Fruit fly (Drosophila melanogaster): Measurements from ENCODE around the gene CG2150.

Gene CG2150

dm6 chr3R:31721958-31722357, 42.6 kb downstream of the CG2150 start (continued):
- TF ChIP-seq MTF-1 (GFP tag; optimal IDR thresholded peaks at IDR 0.05; ENCODE audit: borderline replicate concordance) (no peak), oc (tag; optimal IDR thresholded peaks at IDR 0.05) (peak; percentile 23), tup (GFP tag; optimal IDR thresholded peaks at IDR 0.05) (no peak), CG6854 (GFP tag; optimal IDR thresholded peaks at IDR 0.05) (no peak), klu (GFP tag; IDR thresholded peaks at IDR 0.05) (0 out of 2 replicates have a peak, but pooled peaks have one; percentile 8), CG32532 (GFP tag; IDR thresholded peaks at IDR 0.05) (peak; percentile 29; the same call in 1 of the 2 replicates), CG4424 (GFP tag; optimal IDR thresholded peaks at IDR 0.05) (no peak), CG16863 (GFP tag; optimal IDR thresholded peaks at IDR 0.05) (no peak), Dip2 (GFP tag; IDR thresholded peaks at IDR 0.05) (no peak), pfk (GFP tag; optimal IDR thresholded peaks at IDR 0.05) (no peak), Trl (optimal IDR thresholded peaks at IDR 0.05) (peak; percentile 48 to 57), Trl (GFP tag; optimal IDR thresholded peaks at IDR 0.05) (no peak), C15 (GFP tag; IDR thresholded peaks at IDR 0.05) (no peak), Adf1 (GFP tag; IDR thresholded peaks at IDR 0.05) (peak; percentile 44; the same call in 1 of the 2 replicates), CG30431 (GFP tag; optimal IDR thresholded peaks at IDR 0.05) (no peak), CG13624 (GFP tag; optimal IDR thresholded peaks at IDR 0.05) (no peak), crol (GFP tag; IDR thresholded peaks at IDR 0.05) (peak; percentile 92), PHDP (tag; optimal IDR thresholded peaks at IDR 0.05) (peak; percentile 13), CG13775 (GFP tag; optimal IDR thresholded peaks at IDR 0.05) (no peak), stc (GFP tag; IDR thresholded peaks at IDR 0.05) (no peak; the same call in 1 of the 2 replicates), CG3163 (GFP tag; optimal IDR thresholded peaks at IDR 0.05) (no peak), tgo (GFP tag; IDR thresholded peaks at IDR 0.05) (0 out of 3 replicates have a peak, but pooled peaks have one; percentile 13), Hr78 (GFP tag; optimal IDR thresholded peaks at IDR 0.05) (no peak), CG34224 (GFP tag; IDR thresholded peaks at IDR 0.05; ENCODE audit: partially characterized antibody) (peak; percentile 27; the same call in 1 of the 3 replicates), CG17829 (tag; optimal IDR thresholded peaks at IDR 0.05) (no peak), sob (GFP tag; IDR thresholded peaks at IDR 0.05) (0 out of 2 replicates have a peak, but pooled peaks have one; percentile 23), Hr51 (GFP tag; optimal IDR thresholded peaks at IDR 0.05) (no peak), CG15269 (tag; optimal IDR thresholded peaks at IDR 0.05) (peak; percentile 13), CG12942 (GFP tag; optimal IDR thresholded peaks at IDR 0.05) (no peak), CG12769 (tag; optimal IDR thresholded peaks at IDR 0.05) (peak; percentile 82), HHEX (GFP tag; optimal IDR thresholded peaks at IDR 0.05) (no peak), CG11560 (tag; IDR thresholded peaks at IDR 0.05) (no peak), CG18599 (GFP tag; optimal IDR thresholded peaks at IDR 0.05) (peak; percentile 8), Camta (GFP tag; optimal IDR thresholded peaks at IDR 0.05) (no peak), kay (GFP tag; optimal IDR thresholded peaks at IDR 0.05) (peak; percentile 12), CG4328 (GFP tag; optimal IDR thresholded peaks at IDR 0.05) (no peak), Lhr (GFP tag; optimal IDR thresholded peaks at IDR 0.05) (no peak), CG14965 (GFP tag; optimal IDR thresholded peaks at IDR 0.05; ENCODE audit: borderline replicate concordance) (no peak), Spps (tag; optimal IDR thresholded peaks at IDR 0.05) (no peak), amos (GFP tag; IDR thresholded peaks at IDR 0.05; ENCODE audit: partially characterized antibody) (peak; percentile 4; the same call in 1 of the 2 replicates), ci (GFP tag; IDR thresholded peaks at IDR 0.05) (peak; percentile 37; the same call in 1 of the 3 replicates), pb (GFP tag; optimal IDR thresholded peaks at IDR 0.05) (no peak), CG12744 (GFP tag; optimal IDR thresholded peaks at IDR 0.05) (no peak), CG6254 (GFP tag; optimal IDR thresholded peaks at IDR 0.05) (no peak), NC2α (GFP tag; optimal IDR thresholded peaks at IDR 0.05) (no peak), inv (GFP tag; IDR thresholded peaks at IDR 0.05; ENCODE audit: partially characterized antibody) (no peak), chinmo (GFP tag; IDR thresholded peaks at IDR 0.05; ENCODE audit: partially characterized antibody) (peak; percentile 77; the same call in 1 of the 4 replicates), Atf-2 (GFP tag; optimal IDR thresholded peaks at IDR 0.05) (no peak), ac (GFP tag; optimal IDR thresholded peaks at IDR 0.05) (no peak), CG7963 (GFP tag; IDR thresholded peaks at IDR 0.05; ENCODE audit: partially characterized antibody) (no peak)

All from whole organism, embryonic.